Worm (Caenorhabditis elegans) whole organism, L4 larva: ENCODE data around the gene srh-301.
"Not testable (repeated sequence)": the region's sequence is repeated elsewhere in the genome, so short reads cannot be mapped to it uniquely, and the experiment has no call there.

Experiments
- F26F4.8 ChIP-seq: fragments of 200-800 bp; sonication (Bioruptor generic); conservative IDR thresholded peaks from 2 replicates; pipeline ENCODE4 v1.3.6; 2022; ENCODE audit warnings: missing genetic modification characterization, missing compliant biosample characterization
- F49E8.2 ChIP-seq: sonication (generic microtip); optimal IDR thresholded peaks from 2 replicates; lab custom pipeline; 2016; ENCODE audit warnings: missing compliant biosample characterization, mild to moderate bottlenecking, missing genetic modification characterization, borderline replicate concordance
- T20F7.1 ChIP-seq: fragments of 200-800 bp; sonication (Bioruptor generic); optimal IDR thresholded peaks from 2 replicates; lab custom pipeline; 2018; ENCODE audit warnings: mild to moderate bottlenecking, missing genetic modification characterization, missing compliant biosample characterization
- T26A8.4 ChIP-seq: fragments of 200-800 bp; sonication (Bioruptor generic); IDR thresholded peaks from 2 replicates; pipeline ENCODE4 v1.3.6; 2022; ENCODE audit warnings: missing genetic modification characterization, missing compliant biosample characterization
- Y48G9A.11 ChIP-seq: fragments of 200-800 bp; sonication (Bioruptor generic); IDR thresholded peaks from 2 replicates; pipeline ENCODE4 v1.3.6; 2022; ENCODE audit warnings: missing genetic modification reagents, missing genetic modification characterization, missing compliant biosample characterization
- aha-1 ChIP-seq: fragments of 150-350 bp; peaks from one replicate; lab custom pipeline; 2014; ENCODE audit warnings: missing biosample characterization, missing genetic modification characterization
- arid-1 ChIP-seq: fragments of 200-800 bp; sonication (Bioruptor generic); conservative IDR thresholded peaks from 2 replicates; pipeline ENCODE4 v1.3.6; 2022; ENCODE audit warnings: missing genetic modification reagents, missing genetic modification characterization, missing compliant biosample characterization
- ceh-20 ChIP-seq: fragments of 200-800 bp; sonication (Bioruptor generic); IDR thresholded peaks from 2 replicates; pipeline ENCODE4 v1.3.6; 2022; ENCODE audit warnings: missing genetic modification reagents, missing genetic modification characterization, missing compliant biosample characterization
- ceh-28 ChIP-seq: fragments of 150-350 bp; optimal IDR thresholded peaks from 2 replicates; lab custom pipeline; 2014; ENCODE audit warnings: missing biosample characterization, missing genetic modification reagents, missing genetic modification characterization
- ceh-44 ChIP-seq: fragments of 200-800 bp; sonication (Bioruptor generic); IDR thresholded peaks from 2 replicates; pipeline ENCODE4 v1.3.6; 2022; ENCODE audit warnings: missing genetic modification reagents, missing genetic modification characterization, missing compliant biosample characterization
- ceh-62 ChIP-seq: sonication (generic microtip); optimal IDR thresholded peaks from 2 replicates; lab custom pipeline; 2017; ENCODE audit warnings: missing biosample characterization, missing genetic modification characterization
- ceh-82 ChIP-seq: sonication (generic microtip); optimal IDR thresholded peaks from 2 replicates; lab custom pipeline; 2017; ENCODE audit warnings: missing biosample characterization, missing genetic modification characterization
- daf-16 ChIP-seq, 3 experiments: sonication (generic microtip); optimal IDR thresholded peaks; 2 replicates each; lab custom pipeline; 2016 to 2017; ENCODE audit warnings: missing genetic modification characterization in 3 of 3, missing genetic modification reagents in 3 of 3, mild to moderate bottlenecking in 2 of 3, missing compliant biosample characterization in 2 of 3, missing biosample characterization in 1 of 3, moderate library complexity in 1 of 3
- daf-8 ChIP-seq: fragments of 200-800 bp; sonication (Bioruptor generic); IDR thresholded peaks from 2 replicates; pipeline ENCODE4 v1.3.6; 2022; ENCODE audit warnings: missing genetic modification characterization, missing compliant biosample characterization
- dpl-1 ChIP-seq: fragments of 150-350 bp; optimal IDR thresholded peaks from 2 replicates; lab custom pipeline; 2014; ENCODE audit warnings: missing biosample characterization, missing genetic modification reagents, missing genetic modification characterization
- egl-43 ChIP-seq: fragments of 200-800 bp; sonication (Bioruptor generic); IDR thresholded peaks from 2 replicates; pipeline ENCODE4 v1.3.6; 2022; ENCODE audit warnings: missing genetic modification reagents, missing genetic modification characterization, missing compliant biosample characterization
- hlh-11 ChIP-seq: fragments of 200-800 bp; sonication (Bioruptor generic); optimal IDR thresholded peaks from 2 replicates; lab custom pipeline; 2018; ENCODE audit warnings: mild to moderate bottlenecking, missing genetic modification characterization, missing compliant biosample characterization
- hmg-1.1 ChIP-seq: fragments of 200-800 bp; sonication (Bioruptor generic); IDR thresholded peaks from 2 replicates; pipeline ENCODE4 v1.3.6; 2022; ENCODE audit warnings: missing genetic modification reagents, missing genetic modification characterization, missing compliant biosample characterization
- lin-1 ChIP-seq: fragments of 200-800 bp; sonication (Bioruptor generic); IDR thresholded peaks from 2 replicates; pipeline ENCODE4 v1.3.6; 2022; ENCODE audit warnings: missing genetic modification reagents, missing genetic modification characterization, missing compliant biosample characterization
- lin-13 ChIP-seq: fragments of 150-350 bp; optimal IDR thresholded peaks from 2 replicates; lab custom pipeline; 2014; ENCODE audit warnings: missing biosample characterization, missing genetic modification reagents, missing genetic modification characterization
- lin-15B ChIP-seq: fragments of 150-350 bp; sonication (generic microtip); optimal IDR thresholded peaks from 3 replicates; lab custom pipeline; 2014; ENCODE audit warnings: missing biosample characterization, missing genetic modification characterization
- lin-29 ChIP-seq: fragments of 200-800 bp; sonication (Bioruptor generic); IDR thresholded peaks from 2 replicates; pipeline ENCODE4 v1.3.6; 2022; ENCODE audit warnings: missing genetic modification reagents, missing genetic modification characterization, missing compliant biosample characterization
- lin-38 ChIP-seq: fragments of 200-800 bp; sonication (Bioruptor generic); IDR thresholded peaks from 2 replicates; pipeline ENCODE4 v1.3.6; 2022; ENCODE audit warnings: missing genetic modification reagents, missing genetic modification characterization, missing compliant biosample characterization
- lin-39 ChIP-seq: fragments of 150-350 bp; optimal IDR thresholded peaks from 2 replicates; lab custom pipeline; 2014; ENCODE audit warnings: missing biosample characterization, missing genetic modification reagents, missing genetic modification characterization
- lsy-2 ChIP-seq, 2 experiments: fragments of 150-350 bp in 1 of 2; sonication (generic microtip) in 1 of 2; optimal IDR thresholded peaks; 2 replicates each; lab custom pipeline; 2014 to 2017; ENCODE audit warnings: missing biosample characterization in 2 of 2, missing genetic modification characterization in 2 of 2
- madf-9 ChIP-seq: fragments of 200-800 bp; sonication (Bioruptor generic); conservative IDR thresholded peaks from 2 replicates; pipeline ENCODE4 v1.3.6; 2022; ENCODE audit warnings: missing genetic modification reagents, missing genetic modification characterization, missing compliant biosample characterization
- mep-1 ChIP-seq: fragments of 150-350 bp; sonication (generic microtip); optimal IDR thresholded peaks from 3 replicates; lab custom pipeline; 2014; ENCODE audit warnings: missing biosample characterization, missing genetic modification characterization
- nhr-237 ChIP-seq: sonication (generic microtip); optimal IDR thresholded peaks from 2 replicates; lab custom pipeline; 2017; ENCODE audit warnings: missing biosample characterization, missing genetic modification characterization
- nhr-25 ChIP-seq: sonication (generic microtip); optimal IDR thresholded peaks from 2 replicates; lab custom pipeline; 2017; ENCODE audit warnings: missing genetic modification characterization, mild to moderate bottlenecking, missing compliant biosample characterization, antibody characterized with exemption, moderate library complexity, borderline replicate concordance; ENCODE audit not compliant: insufficient read depth
- nhr-42 ChIP-seq: fragments of 200-800 bp; sonication (Bioruptor generic); IDR thresholded peaks from 2 replicates; pipeline ENCODE4 v1.3.6; 2022; ENCODE audit warnings: missing genetic modification characterization, missing compliant biosample characterization
- nhr-76 ChIP-seq: fragments of 150-350 bp; optimal IDR thresholded peaks from 2 replicates; lab custom pipeline; 2014; ENCODE audit warnings: missing biosample characterization, missing genetic modification characterization
- nhr-77 ChIP-seq: fragments of 150-350 bp; optimal IDR thresholded peaks from 2 replicates; lab custom pipeline; 2014; ENCODE audit warnings: missing biosample characterization, missing genetic modification characterization
- pha-4 ChIP-seq, 2 experiments: fragments of 150-350 bp in 1 of 2; fragments of 200-800 bp in 1 of 2; sonication (Bioruptor generic) in 1 of 2; IDR thresholded peaks in 1 of 2; optimal IDR thresholded peaks in 1 of 2; 2 replicates each; pipeline versions ENCODE4 v1.3.6 to Lab custom; 2014 to 2022; ENCODE audit warnings: missing genetic modification characterization in 2 of 2, missing genetic modification reagents in 2 of 2, missing biosample characterization in 1 of 2, missing compliant biosample characterization in 1 of 2
- php-3 ChIP-seq: fragments of 200-800 bp; sonication (Bioruptor generic); IDR thresholded peaks from 2 replicates; pipeline ENCODE4 v1.3.6; 2022; ENCODE audit warnings: missing genetic modification reagents, missing genetic modification characterization, missing compliant biosample characterization
- pqm-1 ChIP-seq: sonication (generic microtip); optimal IDR thresholded peaks from 2 replicates; lab custom pipeline; 2017; ENCODE audit warnings: missing biosample characterization, missing genetic modification characterization
- set-16 ChIP-seq: fragments of 200-800 bp; sonication (Bioruptor generic); IDR thresholded peaks from 2 replicates; pipeline ENCODE4 v1.3.6; 2022; ENCODE audit warnings: missing genetic modification reagents, missing genetic modification characterization, missing compliant biosample characterization
- snpc-4 ChIP-seq: fragments of 150-350 bp; optimal IDR thresholded peaks from 2 replicates; lab custom pipeline; 2014; ENCODE audit warnings: missing biosample characterization, missing genetic modification characterization
- unc-39 ChIP-seq: sonication (generic microtip); optimal IDR thresholded peaks from 2 replicates; lab custom pipeline; 2017; ENCODE audit warnings: missing biosample characterization, missing genetic modification characterization
- vab-7 ChIP-seq: fragments of 200-800 bp; sonication (Bioruptor generic); IDR thresholded peaks from 2 replicates; pipeline ENCODE4 v1.3.6; 2022; ENCODE audit warnings: missing genetic modification reagents, missing genetic modification characterization, missing compliant biosample characterization
- zip-2 ChIP-seq: fragments of 150-350 bp; optimal IDR thresholded peaks from 2 replicates; lab custom pipeline; 2014; ENCODE audit warnings: missing biosample characterization, missing genetic modification characterization
- ztf-11 ChIP-seq: fragments of 150-350 bp; optimal IDR thresholded peaks from 2 replicates; lab custom pipeline; 2014; ENCODE audit warnings: missing biosample characterization, missing genetic modification characterization
- ztf-7 ChIP-seq: fragments of 150-350 bp; optimal IDR thresholded peaks from 2 replicates; lab custom pipeline; 2014; ENCODE audit warnings: missing biosample characterization, missing genetic modification characterization

srh-301 gene

ce11 chrV:17857901-17858300, 33.2 kb downstream of the srh-301 start (continued):
- TF ChIP-seq nhr-25 = peak; percentile 39
- TF ChIP-seq nhr-42 (GFP tag; lab: Robert Waterston, UW) = 0 out of 2 replicates have a peak, but pooled peaks have one; percentile 40

ce11 chrV:17859065-17859464, 34.4 kb downstream of the srh-301 start:
- TF ChIP-seq Y48G9A.11 (GFP tag; lab: Robert Waterston, UW) (no peak), madf-9 (GFP tag; lab: Robert Waterston, UW) (no peak), aha-1 (tag; lab: Kevin White, UChicago) (no peak)

- TF ChIP-seq F49E8.2 (tag; lab: Kevin White, UChicago) (peak; percentile 31), lin-13 (GFP tag; lab: Kevin White, UChicago) (no peak)
These were observed 34.8 kb downstream of the srh-301 start for ce11 chrV:17859519-17859918.

- TF ChIP-seq pha-4 (GFP tag; IDR thresholded peaks at IDR 0.05; lab: Robert Waterston, UW); pha-4 (tag; optimal IDR thresholded peaks at IDR 0.05; lab: Kevin White, UChicago); zip-2 (tag; lab: Kevin White, UChicago); ceh-28 (tag; lab: Kevin White, UChicago): not testable (repeated sequence)
These were observed 40.6 kb downstream of the srh-301 start, which contains the start of gene Y59A8A.8 for ce11 chrV:17865309-17865708. Gene Y59A8A.8, plus strand, starts transcription at chrV:17865609.

- TF ChIP-seq T26A8.4 (GFP tag; lab: Robert Waterston, UW) (no peak), lin-39 (tag; lab: Kevin White, UChicago) (no peak), unc-39 (tag; lab: Kevin White, UChicago) (no peak), ztf-11 (no peak), dpl-1 (GFP tag; lab: Kevin White, UChicago) (peak; percentile 8), lsy-2 (tag; optimal IDR thresholded peaks at IDR 0.05; lab: Kevin White, UChicago) (peak in 1 of 2 experiments; percentile 47), snpc-4 (tag; lab: Kevin White, UChicago) (no peak), hmg-1.1 (GFP tag; lab: Robert Waterston, UW) (no peak), ztf-7 (no peak), arid-1 (GFP tag; lab: Robert Waterston, UW) (no peak), ceh-82 (tag; lab: Kevin White, UChicago) (no peak), lin-38 (GFP tag; lab: Robert Waterston, UW) (peak; percentile 92)
These were observed 45.9 kb downstream of the srh-301 start, which contains the start of gene csn-1 for ce11 chrV:17870569-17870968. Gene csn-1, minus strand, starts transcription at chrV:17870651.

ce11 chrV:17871049-17871448, 46.3 kb downstream of the srh-301 start, which contains the start of gene phf-14:
Gene phf-14, plus strand, starts transcription at chrV:17871393.
- TF ChIP-seq set-16 (GFP tag; lab: Robert Waterston, UW) = no peak
- TF ChIP-seq ceh-44 (GFP tag; lab: Robert Waterston, UW) = no peak
- TF ChIP-seq nhr-77 (tag; lab: Kevin White, UChicago) = no peak
- TF ChIP-seq mep-1 = peak; percentile 18
- TF ChIP-seq egl-43 (GFP tag; lab: Robert Waterston, UW) = no peak
- TF ChIP-seq ceh-62 (tag; lab: Kevin White, UChicago) = no peak
- no peak for TF ChIP-seq T20F7.1 (GFP tag; lab: Kevin White, UChicago)
- no peak for TF ChIP-seq hlh-11 (tag; lab: Kevin White, UChicago)
- TF ChIP-seq aha-1 (tag; lab: Kevin White, UChicago) = peak; percentile 71
- no peak for TF ChIP-seq F26F4.8
- no peak for TF ChIP-seq nhr-76 (tag; lab: Kevin White, UChicago)
- TF ChIP-seq nhr-42 (GFP tag; lab: Robert Waterston, UW) = no peak
- peak in 1 of 2 experiments; percentile 81 for TF ChIP-seq lsy-2 (tag; optimal IDR thresholded peaks at IDR 0.05; lab: Kevin White, UChicago)
- TF ChIP-seq daf-16 (GFP tag; optimal IDR thresholded peaks at IDR 0.05; lab: Kevin White, UChicago) = no peak
- no peak for TF ChIP-seq daf-16 (tag; optimal IDR thresholded peaks at IDR 0.05; lab: Kevin White, UChicago)
- no peak for TF ChIP-seq php-3 (GFP tag; lab: Robert Waterston, UW)
- TF ChIP-seq lin-29 = no peak
- TF ChIP-seq nhr-237 (tag; lab: Kevin White, UChicago) = no peak
- no peak for TF ChIP-seq lin-15B (tag; lab: Kevin White, UChicago)
- no peak for TF ChIP-seq daf-8 (GFP tag; lab: Robert Waterston, UW)
- no peak for TF ChIP-seq ceh-20 (GFP tag; lab: Robert Waterston, UW)
- no peak for TF ChIP-seq vab-7 (GFP tag; lab: Robert Waterston, UW)
- TF ChIP-seq lin-1 (GFP tag; lab: Robert Waterston, UW) = no peak
- no peak for TF ChIP-seq pqm-1 (tag; lab: Kevin White, UChicago)
